Worm (Caenorhabditis elegans) whole organism, midembryonic: Measurements from ENCODE around the gene his-71.

Experiments used
- T22C8.4 ChIP-seq: fragments of 200-800 bp; sonication (Bioruptor generic); IDR thresholded peaks from 2 replicates; pipeline ENCODE4 v1.3.6; 2022; ENCODE audit warnings: missing genetic modification characterization, missing compliant biosample characterization
- cog-1 ChIP-seq: sonication (generic microtip); optimal IDR thresholded peaks from 2 replicates; lab custom pipeline; 2016; ENCODE audit warnings: missing genetic modification characterization, missing compliant biosample characterization
- flt-1 ChIP-seq: fragments of 200-800 bp; sonication (Bioruptor generic); IDR thresholded peaks from 2 replicates; pipeline ENCODE4 v1.3.6; 2022; ENCODE audit warnings: missing genetic modification characterization, missing compliant biosample characterization
- klf-2 ChIP-seq: fragments of 200-800 bp; sonication (Bioruptor generic); conservative IDR thresholded peaks from 2 replicates; pipeline ENCODE4 v1.3.6; 2022; ENCODE audit warnings: missing genetic modification reagents, missing genetic modification characterization, missing compliant biosample characterization
- med-1 ChIP-seq: sonication (generic microtip); optimal IDR thresholded peaks from 2 replicates; lab custom pipeline; 2017; ENCODE audit warnings: missing genetic modification characterization, mild to moderate bottlenecking, missing compliant biosample characterization, antibody characterized with exemption, missing genetic modification reagents; ENCODE audit not compliant: insufficient read depth
- ref-1 ChIP-seq: fragments of 200-800 bp; sonication (Bioruptor generic); conservative IDR thresholded peaks from 2 replicates; pipeline ENCODE4 v1.3.6; 2022; ENCODE audit warnings: missing genetic modification reagents, missing genetic modification characterization, missing compliant biosample characterization
- tab-1 ChIP-seq: fragments of 200-800 bp; sonication (Bioruptor generic); IDR thresholded peaks from 2 replicates; pipeline ENCODE4 v1.3.6; 2022; ENCODE audit warnings: missing genetic modification characterization, missing compliant biosample characterization
- ztf-23 ChIP-seq: fragments of 200-800 bp; sonication (Bioruptor generic); IDR thresholded peaks from 2 replicates; pipeline ENCODE4 v1.3.6; 2022; ENCODE audit warnings: missing genetic modification reagents, missing genetic modification characterization, missing compliant biosample characterization
- ztf-29 ChIP-seq: fragments of 200-800 bp; sonication (Bioruptor generic); IDR thresholded peaks from 2 replicates; pipeline ENCODE4 v1.3.6; 2022; ENCODE audit warnings: missing genetic modification reagents, missing genetic modification characterization, missing compliant biosample characterization

ce11 chrX:8017759-8018158 is 35.9 kb upstream of the his-71 start, which contains the start of gene C34D10.5:
- TF ChIP-seq T22C8.4 = no peak
- TF ChIP-seq flt-1 (GFP tag; lab: Robert Waterston, UW) = no peak
- TF ChIP-seq med-1 (GFP tag; lab: Kevin White, UChicago) = no peak
- no peak for TF ChIP-seq ref-1 (GFP tag; lab: Robert Waterston, UW)
- TF ChIP-seq cog-1 = no peak
- no peak for TF ChIP-seq klf-2 (GFP tag; lab: Robert Waterston, UW)
- no peak for TF ChIP-seq tab-1 (GFP tag; lab: Robert Waterston, UW)
- TF ChIP-seq ztf-23 (GFP tag; lab: Robert Waterston, UW) = no peak
- no peak for TF ChIP-seq ztf-29 (GFP tag; lab: Robert Waterston, UW)
